Fruit fly (Drosophila melanogaster) whole organism, pupa: Measurements from ENCODE around the gene CG17819.

ENCODE experiments used
- CG10348 ChIP-seq: fragments of 200-800 bp; sonication (Bioruptor generic); IDR thresholded peaks from 2 replicates; pipeline ENCODE4 v1.3.6; 2022; ENCODE audit warnings: missing biosample characterization, missing genetic modification characterization
- CG13204 ChIP-seq: fragments of 200-800 bp; sonication (Bioruptor generic); optimal IDR thresholded peaks from 2 replicates; lab custom pipeline; 2018; ENCODE audit warnings: missing biosample characterization, mild to moderate bottlenecking, missing genetic modification characterization, moderate library complexity
- CG15710 ChIP-seq: fragments of 200-800 bp; sonication (Bioruptor generic); optimal IDR thresholded peaks from 2 replicates; lab custom pipeline; 2018; ENCODE audit warnings: missing biosample characterization, mild to moderate bottlenecking, missing genetic modification characterization, moderate library complexity
- CG17806 ChIP-seq: fragments of 200-800 bp; sonication (Bioruptor generic); optimal IDR thresholded peaks from 2 replicates; lab custom pipeline; 2018; ENCODE audit warnings: missing biosample characterization, mild to moderate bottlenecking, missing genetic modification characterization, moderate library complexity
- CG4496 ChIP-seq: fragments of 200-800 bp; sonication (Bioruptor generic); IDR thresholded peaks from 3 replicates; pipeline ENCODE4 v1.3.6; 2022; ENCODE audit warnings: missing biosample characterization, missing genetic modification characterization
- CG9948 ChIP-seq: fragments of 200-800 bp; sonication (Bioruptor generic); optimal IDR thresholded peaks from 2 replicates; lab custom pipeline; 2018; ENCODE audit warnings: missing biosample characterization, mild to moderate bottlenecking, missing genetic modification characterization, moderate library complexity
- D1 ChIP-seq: fragments of 200-800 bp; sonication (Bioruptor generic); optimal IDR thresholded peaks from 2 replicates; lab custom pipeline; 2018; ENCODE audit warnings: missing biosample characterization, mild to moderate bottlenecking, missing genetic modification characterization, moderate library complexity
- EcR ChIP-seq: fragments of 200-800 bp; sonication (Bioruptor generic); optimal IDR thresholded peaks from 3 replicates; lab custom pipeline; 2019; ENCODE audit warnings: missing biosample characterization, missing genetic modification characterization, mild to moderate bottlenecking, moderate library complexity, missing genetic modification reagents
- Ets98B ChIP-seq: fragments of 200-800 bp; sonication (Bioruptor generic); IDR thresholded peaks from 2 replicates; pipeline ENCODE4 v1.3.6; 2022; ENCODE audit warnings: missing biosample characterization, missing genetic modification characterization
- Pif1A ChIP-seq: fragments of 200-800 bp; sonication (Bioruptor generic); optimal IDR thresholded peaks from 3 replicates; lab custom pipeline; 2016; ENCODE audit warnings: missing biosample characterization, missing genetic modification characterization
- fd96Ca ChIP-seq: fragments of 200-800 bp; sonication (Bioruptor generic); IDR thresholded peaks from 3 replicates; pipeline ENCODE4 v1.3.6; 2022; ENCODE audit warnings: missing biosample characterization, missing genetic modification characterization
- rn ChIP-seq: fragments of 200-800 bp; sonication (Bioruptor generic); IDR thresholded peaks from 2 replicates; pipeline ENCODE4 v1.3.6; 2022; ENCODE audit warnings: missing biosample characterization, missing genetic modification characterization

DNA sequence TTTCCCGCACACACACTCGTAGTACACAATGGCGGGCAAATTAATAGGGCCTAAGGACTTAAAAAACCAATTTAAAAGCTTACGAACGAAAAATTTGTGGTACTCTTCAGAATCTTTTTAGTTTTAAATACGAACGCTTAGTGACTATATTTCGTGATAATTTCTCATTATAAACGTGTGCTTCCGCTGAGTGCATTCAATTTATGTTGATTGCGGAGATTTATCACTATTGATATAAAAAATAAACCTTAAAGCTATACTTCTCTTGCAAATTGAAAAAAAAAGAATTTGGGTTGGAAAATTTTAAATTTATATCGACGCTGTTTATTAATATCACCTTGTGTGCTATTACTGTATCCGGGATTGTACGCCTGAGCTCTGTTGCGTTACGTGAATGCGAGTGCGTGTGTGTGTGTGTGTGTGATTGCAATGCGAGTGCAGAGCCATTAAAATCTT lies 36.3 kb downstream of the CG17819 start:
- TF ChIP-seq CG10348 (GFP tag; lab: Robert Waterston, UW) (peak; percentile 69), Ets98B (GFP tag; lab: Robert Waterston, UW) (peak; percentile 78), D1 (tag; lab: Kevin White, UChicago) (peak; percentile 92), Pif1A (GFP tag; lab: Kevin White, UChicago) (peak; percentile 90), CG4496 (GFP tag; lab: Robert Waterston, UW) (peak; percentile 87), CG17806 (tag; lab: Kevin White, UChicago) (peak; percentile 87), CG9948 (tag; lab: Kevin White, UChicago) (peak; percentile 91), CG13204 (GFP tag; lab: Kevin White, UChicago) (peak; percentile 76), EcR (GFP tag; lab: Kevin White, UChicago) (peak; percentile 43), rn (GFP tag; lab: Robert Waterston, UW) (peak; percentile 34; the same call in 1 of the 2 replicates), fd96Ca (GFP tag; lab: Robert Waterston, UW) (peak; percentile 78), CG15710 (tag; lab: Kevin White, UChicago) (peak; percentile 93)
